Fruit fly (Drosophila melanogaster): ENCODE results near the gene lok.

DNA sequence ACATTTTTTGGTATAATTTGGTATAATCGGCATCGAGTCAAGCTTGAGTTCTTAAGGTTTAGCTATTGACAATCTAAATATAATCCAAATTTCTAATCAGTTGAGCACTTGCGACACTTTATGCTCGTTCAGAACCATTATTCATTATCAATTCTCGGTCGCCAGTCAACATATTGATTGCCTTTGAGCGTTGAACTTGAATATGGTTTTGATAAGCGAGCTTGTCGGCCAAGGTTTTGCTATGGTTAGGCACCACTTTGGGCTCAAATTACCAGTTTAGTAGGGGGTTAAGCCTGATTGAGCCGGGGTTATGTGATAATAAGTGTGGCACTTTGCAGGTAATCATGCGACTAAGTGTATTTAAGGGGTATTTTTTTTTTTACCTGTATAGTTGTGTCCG is 13.2 kb downstream of the lok start:
- TF ChIP-seq Sox102F (GFP tag; optimal IDR thresholded peaks at IDR 0.05) (no peak), CG16779 (tag; optimal IDR thresholded peaks at IDR 0.05) (no peak), CG10669 (GFP tag; optimal IDR thresholded peaks at IDR 0.05) (no peak), CG3919 (GFP tag; optimal IDR thresholded peaks at IDR 0.05) (no peak), Hr38 (GFP tag; optimal IDR thresholded peaks at IDR 0.05) (no peak)

Measured in whole organism, prepupa.